Fruit fly (Drosophila melanogaster) whole organism, embryonic: ENCODE measurements around the gene CG15916.
A peak's percentile ranks its signal among the peaks of the same experiment; 100 is the strongest.

Experiments used
- Bteb2 ChIP-seq: fragments of 200-800 bp; sonication (Bioruptor generic); optimal IDR thresholded peaks from 2 replicates; lab custom pipeline; 2016; ENCODE audit warnings: missing biosample characterization, missing genetic modification characterization
- CG10267 ChIP-seq: fragments of 200-800 bp; sonication (Bioruptor generic); optimal IDR thresholded peaks from 2 replicates; lab custom pipeline; 2018; ENCODE audit warnings: missing biosample characterization, mild to moderate bottlenecking, missing genetic modification characterization, moderate library complexity
- CG11085 ChIP-seq: fragments of 200-800 bp; sonication (Bioruptor generic); IDR thresholded peaks from 2 replicates; pipeline ENCODE4 v1.3.6; 2022; ENCODE audit warnings: missing biosample characterization, missing genetic modification characterization
- CG13775 ChIP-seq: fragments of 200-800 bp; sonication (Bioruptor generic); optimal IDR thresholded peaks from 3 replicates; lab custom pipeline; 2017; ENCODE audit warnings: missing biosample characterization, mild to moderate bottlenecking, missing genetic modification characterization
- CG14050 ChIP-seq: fragments of 200-800 bp; sonication (Bioruptor generic); IDR thresholded peaks from 3 replicates; pipeline ENCODE4 v1.3.6; 2022; ENCODE audit warnings: missing biosample characterization, missing genetic modification characterization
- CG15601 ChIP-seq: fragments of 200-800 bp; sonication (Bioruptor generic); optimal IDR thresholded peaks from 3 replicates; lab custom pipeline; 2019; ENCODE audit warnings: missing biosample characterization, mild to moderate bottlenecking, missing genetic modification characterization, moderate library complexity
- CG15696 ChIP-seq: fragments of 200-800 bp; sonication (Bioruptor generic); optimal IDR thresholded peaks from 2 replicates; lab custom pipeline; 2019; ENCODE audit warnings: missing biosample characterization, mild to moderate bottlenecking, missing genetic modification characterization, moderate library complexity
- CG1647 ChIP-seq: fragments of 200-800 bp; sonication (Bioruptor generic); optimal IDR thresholded peaks from 3 replicates; lab custom pipeline; 2016; ENCODE audit warnings: missing biosample characterization, missing genetic modification characterization
- CG17328 ChIP-seq: fragments of 200-800 bp; sonication (Bioruptor generic); IDR thresholded peaks from 2 replicates; pipeline ENCODE4 v1.3.6; 2022; ENCODE audit warnings: missing biosample characterization, missing genetic modification characterization
- CG17385 ChIP-seq: fragments of 200-800 bp; sonication (Bioruptor generic); optimal IDR thresholded peaks from 3 replicates; lab custom pipeline; 2018; ENCODE audit warnings: missing biosample characterization, mild to moderate bottlenecking, missing genetic modification characterization
- CG17568 ChIP-seq: fragments of 200-800 bp; sonication (Bioruptor generic); optimal IDR thresholded peaks from 2 replicates; lab custom pipeline; 2018; ENCODE audit warnings: missing biosample characterization, mild to moderate bottlenecking, missing genetic modification characterization, moderate library complexity
- CG17912 ChIP-seq: fragments of 200-800 bp; sonication (Bioruptor generic); optimal IDR thresholded peaks from 2 replicates; lab custom pipeline; 2018; ENCODE audit warnings: missing biosample characterization, mild to moderate bottlenecking, missing genetic modification characterization
- CG18619 ChIP-seq: fragments of 200-800 bp; sonication (Bioruptor generic); optimal IDR thresholded peaks from 3 replicates; lab custom pipeline; 2017; ENCODE audit warnings: missing biosample characterization, mild to moderate bottlenecking, missing genetic modification characterization
- CG18764 ChIP-seq: fragments of 200-800 bp; sonication (Bioruptor generic); optimal IDR thresholded peaks from 3 replicates; lab custom pipeline; 2016; ENCODE audit warnings: missing biosample characterization, missing genetic modification characterization
- CG2129 ChIP-seq: fragments of 200-800 bp; sonication (Bioruptor generic); IDR thresholded peaks from 2 replicates; pipeline ENCODE4 v1.3.6; 2022; ENCODE audit warnings: missing biosample characterization, missing genetic modification characterization; ENCODE audit not compliant: partially characterized antibody
- CG30020 ChIP-seq: fragments of 200-800 bp; optimal IDR thresholded peaks from 2 replicates; lab custom pipeline; 2019; ENCODE audit warnings: missing biosample characterization, mild to moderate bottlenecking, missing genetic modification characterization, moderate library complexity
- CG3163 ChIP-seq: fragments of 200-800 bp; sonication (Bioruptor generic); optimal IDR thresholded peaks from 3 replicates; lab custom pipeline; 2016; ENCODE audit warnings: missing biosample characterization, missing genetic modification characterization
- CG4404 ChIP-seq: fragments of 200-800 bp; sonication (Bioruptor generic); IDR thresholded peaks from 2 replicates; pipeline ENCODE4 v1.3.6; 2022; ENCODE audit warnings: missing biosample characterization, missing genetic modification characterization
- CG6175 ChIP-seq: fragments of 200-800 bp; sonication (Bioruptor generic); IDR thresholded peaks from 3 replicates; pipeline ENCODE4 v1.3.6; 2022; ENCODE audit warnings: missing biosample characterization, missing genetic modification characterization
- CG6689 ChIP-seq: fragments of 200-800 bp; sonication (Bioruptor generic); IDR thresholded peaks from 2 replicates; pipeline ENCODE4 v1.3.6; 2022; ENCODE audit warnings: missing biosample characterization, missing genetic modification characterization
- CG8359 ChIP-seq: fragments of 200-800 bp; sonication (Bioruptor generic); optimal IDR thresholded peaks from 2 replicates; lab custom pipeline; 2017; ENCODE audit warnings: missing biosample characterization, mild to moderate bottlenecking, missing genetic modification characterization, borderline replicate concordance
- CG9727 ChIP-seq: fragments of 200-800 bp; sonication (Bioruptor generic); optimal IDR thresholded peaks from 3 replicates; lab custom pipeline; 2017; ENCODE audit warnings: missing biosample characterization, mild to moderate bottlenecking, missing genetic modification characterization
- CoRest ChIP-seq: fragments of 200-800 bp; sonication (Bioruptor generic); optimal IDR thresholded peaks from 3 replicates; lab custom pipeline; 2018; ENCODE audit warnings: missing biosample characterization, mild to moderate bottlenecking, missing genetic modification characterization, moderate library complexity
- Dbx ChIP-seq: fragments of 200-800 bp; sonication (Bioruptor generic); IDR thresholded peaks from 3 replicates; pipeline ENCODE4 v1.3.6; 2022; ENCODE audit warnings: missing biosample characterization, missing genetic modification characterization
- Eip74EF ChIP-seq, 2 experiments: fragments of 200-800 bp in 1 of 2; fragments of >200 bp in 1 of 2; sonication (Bioruptor generic) in 1 of 2; optimal IDR thresholded peaks; 2 replicates each; lab custom pipeline; 2017 to 2019; ENCODE audit warnings: missing biosample characterization in 2 of 2, missing genetic modification characterization in 2 of 2, mild to moderate bottlenecking in 1 of 2, moderate library complexity in 1 of 2
- Hr51 ChIP-seq, 2 experiments: fragments of 200-800 bp; sonication (Bioruptor generic); optimal IDR thresholded peaks; 2 replicates in 1 of 2; 3 replicates in 1 of 2; lab custom pipeline; 2016 to 2018; ENCODE audit warnings: missing biosample characterization in 2 of 2, missing genetic modification characterization in 2 of 2, mild to moderate bottlenecking in 1 of 2, moderate library complexity in 1 of 2
- MBD-R2 ChIP-seq: fragments of 200-800 bp; sonication (Bioruptor generic); IDR thresholded peaks from 2 replicates; pipeline ENCODE4 v1.3.6; 2022; ENCODE audit warnings: missing biosample characterization, missing genetic modification characterization
- NK7.1 ChIP-seq: fragments of 200-800 bp; sonication (Bioruptor generic); optimal IDR thresholded peaks from 3 replicates; lab custom pipeline; 2016; ENCODE audit warnings: missing biosample characterization, missing genetic modification characterization
- Rfx ChIP-seq: fragments of 200-800 bp; sonication (Bioruptor generic); IDR thresholded peaks from 2 replicates; pipeline ENCODE4 v1.3.6; 2022; ENCODE audit warnings: missing biosample characterization, missing genetic modification characterization
- Ssrp ChIP-seq: fragments of 200-800 bp; sonication (Bioruptor generic); optimal IDR thresholded peaks from 2 replicates; lab custom pipeline; 2018; ENCODE audit warnings: missing biosample characterization, mild to moderate bottlenecking, missing genetic modification characterization, moderate library complexity
- Tbp ChIP-seq: fragments of >200 bp; optimal IDR thresholded peaks from 2 replicates; lab custom pipeline; 2018; ENCODE audit warnings: missing biosample characterization, missing genetic modification characterization
- al ChIP-seq: fragments of 200-800 bp; sonication (Bioruptor generic); IDR thresholded peaks from 2 replicates; pipeline ENCODE4 v1.3.6; 2022; ENCODE audit warnings: missing biosample characterization, missing genetic modification characterization
- ash1 ChIP-seq: fragments of 200-800 bp; sonication (Bioruptor generic); optimal IDR thresholded peaks from 2 replicates; lab custom pipeline; 2018; ENCODE audit warnings: missing biosample characterization, mild to moderate bottlenecking, missing genetic modification characterization
- bigmax ChIP-seq: fragments of 200-800 bp; sonication (Bioruptor generic); optimal IDR thresholded peaks from 2 replicates; lab custom pipeline; 2018; ENCODE audit warnings: missing biosample characterization, mild to moderate bottlenecking, missing genetic modification characterization
- cad ChIP-seq: fragments of >200 bp; optimal IDR thresholded peaks from 2 replicates; lab custom pipeline; 2017; ENCODE audit warnings: missing biosample characterization, missing genetic modification characterization
- crp ChIP-seq, 2 experiments: fragments of 200-800 bp; sonication (Bioruptor generic); optimal IDR thresholded peaks; 2 replicates in 1 of 2; 3 replicates in 1 of 2; lab custom pipeline; 2017; ENCODE audit warnings: missing biosample characterization in 2 of 2, missing genetic modification characterization in 2 of 2, mild to moderate bottlenecking in 1 of 2, moderate library complexity in 1 of 2
- ewg ChIP-seq: fragments of 200-800 bp; sonication (Bioruptor generic); optimal IDR thresholded peaks from 3 replicates; lab custom pipeline; 2017; ENCODE audit warnings: mild to moderate bottlenecking, missing biosample characterization, missing genetic modification reagents, missing genetic modification characterization
- eyg ChIP-seq: fragments of 200-800 bp; sonication (Bioruptor generic); optimal IDR thresholded peaks from 3 replicates; lab custom pipeline; 2016; ENCODE audit warnings: missing biosample characterization, missing genetic modification characterization
- gro ChIP-seq: fragments of 200-800 bp; sonication (Bioruptor generic); optimal IDR thresholded peaks from 2 replicates; lab custom pipeline; 2016; ENCODE audit warnings: missing biosample characterization, missing genetic modification characterization
- hb ChIP-seq: fragments of 200-800 bp; sonication (Bioruptor generic); IDR thresholded peaks from 3 replicates; pipeline ENCODE4 v1.3.6; 2022; ENCODE audit warnings: missing biosample characterization, missing genetic modification characterization; ENCODE audit not compliant: partially characterized antibody
- ind ChIP-seq: fragments of 200-800 bp; sonication (Bioruptor generic); optimal IDR thresholded peaks from 3 replicates; lab custom pipeline; 2016; ENCODE audit warnings: missing biosample characterization, missing genetic modification characterization
- klu ChIP-seq: fragments of 200-800 bp; sonication (Bioruptor generic); IDR thresholded peaks from 2 replicates; pipeline ENCODE4 v1.3.6; 2022; ENCODE audit warnings: missing biosample characterization, missing genetic modification characterization
- lab ChIP-seq: fragments of 200-800 bp; sonication (Bioruptor generic); optimal IDR thresholded peaks from 3 replicates; lab custom pipeline; 2017; ENCODE audit warnings: missing biosample characterization, missing genetic modification characterization, mild to moderate bottlenecking, moderate library complexity, missing genetic modification reagents
- mirr ChIP-seq: fragments of 200-800 bp; sonication (Bioruptor generic); optimal IDR thresholded peaks from 3 replicates; lab custom pipeline; 2018; ENCODE audit warnings: missing biosample characterization, mild to moderate bottlenecking, missing genetic modification characterization
- repo ChIP-seq: fragments of 200-800 bp; sonication (Bioruptor generic); optimal IDR thresholded peaks from 2 replicates; lab custom pipeline; 2016; ENCODE audit warnings: missing biosample characterization, missing genetic modification characterization
- slou ChIP-seq: fragments of 200-800 bp; sonication (Bioruptor generic); optimal IDR thresholded peaks from 3 replicates; lab custom pipeline; 2016; ENCODE audit warnings: missing biosample characterization, missing genetic modification characterization
- sqz ChIP-seq: fragments of 200-800 bp; sonication (Bioruptor generic); optimal IDR thresholded peaks from 3 replicates; lab custom pipeline; 2018; ENCODE audit warnings: missing biosample characterization, mild to moderate bottlenecking, missing genetic modification characterization
- sug ChIP-seq: fragments of 200-800 bp; optimal IDR thresholded peaks from 2 replicates; lab custom pipeline; 2019; ENCODE audit warnings: missing biosample characterization, mild to moderate bottlenecking, missing genetic modification characterization, moderate library complexity
- tin ChIP-seq: fragments of 200-800 bp; sonication (Bioruptor generic); optimal IDR thresholded peaks from 3 replicates; lab custom pipeline; 2016; ENCODE audit warnings: missing biosample characterization, missing genetic modification characterization
- tx ChIP-seq: fragments of 200-800 bp; sonication (Bioruptor generic); optimal IDR thresholded peaks from 2 replicates; lab custom pipeline; 2016; ENCODE audit warnings: missing biosample characterization, missing genetic modification characterization
- wek ChIP-seq: fragments of 200-800 bp; sonication (Bioruptor generic); optimal IDR thresholded peaks from 3 replicates; lab custom pipeline; 2018; ENCODE audit warnings: missing biosample characterization, mild to moderate bottlenecking, missing genetic modification characterization, moderate library complexity

CG15916 gene

DNA sequence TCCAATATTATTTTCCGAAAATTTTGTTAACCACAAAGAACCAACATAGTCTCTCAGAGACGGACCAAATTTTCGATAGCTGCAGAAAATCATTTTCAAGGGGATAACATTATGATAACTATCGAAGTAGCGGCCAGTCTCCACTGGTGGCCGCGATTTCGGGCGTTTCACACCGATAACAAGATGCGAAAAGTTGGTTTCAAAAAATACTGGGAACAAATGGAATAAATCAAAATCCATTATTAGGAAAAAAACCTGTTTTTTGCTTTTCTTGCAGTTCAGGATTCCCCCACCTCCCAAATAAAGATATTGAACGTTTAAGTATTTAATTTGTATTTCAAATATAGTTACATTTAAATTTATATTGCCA lies 3.2 kb upstream of the CG15916 start, which contains the start of gene tay (continued):
- TF ChIP-seq al (0 out of 2 replicates have a peak, but pooled peaks have one; percentile 11), Tbp (GFP tag; lab: Kevin White, UChicago) (no peak), bigmax (peak; percentile 47), Hr51 (GFP tag; optimal IDR thresholded peaks at IDR 0.05; lab: Kevin White, UChicago) (no peak), CG14050 (no peak), CG17568 (GFP tag; lab: Kevin White, UChicago) (no peak), repo (no peak), CG30020 (tag; lab: Kevin White, UChicago) (peak; percentile 97), Dbx (GFP tag; lab: Robert Waterston, UW) (no peak), tx (GFP tag; lab: Kevin White, UChicago) (no peak), wek (GFP tag; lab: Kevin White, UChicago) (no peak), CG17912 (no peak), sug (tag; lab: Kevin White, UChicago) (peak; percentile 31), MBD-R2 (GFP tag; lab: Robert Waterston, UW) (0 out of 2 replicates have a peak, but pooled peaks have one; percentile 8), CG15601 (tag; lab: Kevin White, UChicago) (no peak), gro (GFP tag; lab: Kevin White, UChicago) (no peak), CG10267 (tag; lab: Kevin White, UChicago) (peak; percentile 19), Bteb2 (GFP tag; lab: Kevin White, UChicago) (no peak), CG1647 (no peak), NK7.1 (GFP tag; lab: Kevin White, UChicago) (no peak), CG18619 (GFP tag; lab: Kevin White, UChicago) (no peak), ash1 (GFP tag; lab: Kevin White, UChicago) (no peak), CG11085 (GFP tag; lab: Robert Waterston, UW) (no peak), CG2129 (GFP tag; lab: Robert Waterston, UW) (no peak), CG6175 (GFP tag; lab: Robert Waterston, UW) (no peak), ewg (no peak), CoRest (no peak), Ssrp (tag; lab: Kevin White, UChicago) (no peak), CG13775 (GFP tag; lab: Kevin White, UChicago) (no peak), CG17328 (no peak), slou (peak; percentile 1), klu (GFP tag; lab: Robert Waterston, UW) (no peak), CG18764 (no peak), sqz (GFP tag; lab: Kevin White, UChicago) (no peak), crp (GFP tag; optimal IDR thresholded peaks at IDR 0.05; lab: Kevin White, UChicago) (no peak), mirr (GFP tag; lab: Kevin White, UChicago) (no peak), Eip74EF (GFP tag; optimal IDR thresholded peaks at IDR 0.05; lab: Kevin White, UChicago) (no peak), CG4404 (GFP tag; lab: Robert Waterston, UW) (no peak), CG3163 (GFP tag; lab: Kevin White, UChicago) (no peak), CG8359 (GFP tag; lab: Kevin White, UChicago) (no peak), hb (GFP tag; lab: Robert Waterston, UW) (peak; percentile 42; the same call in 1 of the 3 replicates), ind (GFP tag; lab: Kevin White, UChicago) (no peak), CG9727 (GFP tag; lab: Kevin White, UChicago) (no peak), CG15696 (tag; lab: Kevin White, UChicago) (no peak), Rfx (GFP tag; lab: Robert Waterston, UW) (peak; percentile 63; the same call in 1 of the 2 replicates), tin (GFP tag; lab: Kevin White, UChicago) (no peak), cad (GFP tag; lab: Kevin White, UChicago) (no peak), eyg (GFP tag; lab: Kevin White, UChicago) (no peak), lab (GFP tag; lab: Kevin White, UChicago) (no peak), CG17385 (no peak), CG6689 (GFP tag; lab: Robert Waterston, UW) (no peak)
